Worm (Caenorhabditis elegans) whole organism, L2 larva: ENCODE measurements around the gene K04D7.6.
A peak's percentile ranks its signal among the peaks of the same experiment; 100 is the strongest.

Source experiments
- C34F6.9 ChIP-seq: fragments of 150-350 bp; optimal IDR thresholded peaks from 2 replicates; lab custom pipeline; 2014; ENCODE audit warnings: missing biosample characterization, missing genetic modification characterization
- F13H6.1 ChIP-seq: sonication (generic microtip); optimal IDR thresholded peaks from 2 replicates; lab custom pipeline; 2016; ENCODE audit warnings: missing genetic modification characterization, missing compliant biosample characterization
- R02D3.7 ChIP-seq: fragments of 150-350 bp; optimal IDR thresholded peaks from 2 replicates; lab custom pipeline; 2014; ENCODE audit warnings: missing biosample characterization, missing genetic modification characterization
- Y55F3AM.14 ChIP-seq: fragments of 200-800 bp; sonication (Bioruptor generic); optimal IDR thresholded peaks from 2 replicates; lab custom pipeline; 2018; ENCODE audit warnings: mild to moderate bottlenecking, missing genetic modification characterization, missing compliant biosample characterization
- ZK546.5 ChIP-seq: sonication (generic microtip); optimal IDR thresholded peaks from 2 replicates; lab custom pipeline; 2017; ENCODE audit warnings: missing biosample characterization, missing genetic modification characterization
- alr-1 ChIP-seq: fragments of 150-350 bp; optimal IDR thresholded peaks from 2 replicates; lab custom pipeline; 2014; ENCODE audit warnings: missing biosample characterization, missing genetic modification characterization
- ama-1 ChIP-seq: fragments of 150-350 bp; optimal IDR thresholded peaks from 2 replicates; lab custom pipeline; 2018; ENCODE audit warnings: inconsistent platforms
- ceh-16 ChIP-seq: fragments of 150-350 bp; optimal IDR thresholded peaks from 2 replicates; lab custom pipeline; 2014; ENCODE audit warnings: missing biosample characterization, missing genetic modification characterization
- ceh-82 ChIP-seq: fragments of 150-350 bp; optimal IDR thresholded peaks from 2 replicates; lab custom pipeline; 2014; ENCODE audit warnings: missing biosample characterization, missing genetic modification characterization
- crh-2 ChIP-seq: sonication (generic microtip); optimal IDR thresholded peaks from 2 replicates; lab custom pipeline; 2017; ENCODE audit warnings: missing biosample characterization, missing genetic modification characterization
- dmd-4 ChIP-seq: sonication (generic microtip); optimal IDR thresholded peaks from 2 replicates; lab custom pipeline; 2017; ENCODE audit warnings: missing biosample characterization, missing genetic modification characterization
- egl-27 ChIP-seq: sonication (generic microtip); optimal IDR thresholded peaks from 3 replicates; lab custom pipeline; 2017; ENCODE audit warnings: missing biosample characterization, missing genetic modification reagents, missing genetic modification characterization
- elt-1 ChIP-seq: fragments of 150-350 bp; optimal IDR thresholded peaks from 2 replicates; lab custom pipeline; 2014; ENCODE audit warnings: missing biosample characterization, missing genetic modification characterization
- elt-3 ChIP-seq: sonication (generic microtip); optimal IDR thresholded peaks from 2 replicates; lab custom pipeline; 2017; ENCODE audit warnings: missing biosample characterization, missing genetic modification characterization
- fos-1 ChIP-seq: fragments of 150-350 bp; optimal IDR thresholded peaks from 2 replicates; lab custom pipeline; 2014; ENCODE audit warnings: missing biosample characterization, missing genetic modification characterization
- lin-11 ChIP-seq: fragments of 150-350 bp; sonication (generic microtip); optimal IDR thresholded peaks from 2 replicates; lab custom pipeline; 2014; ENCODE audit warnings: missing biosample characterization, missing genetic modification characterization, inconsistent platforms, mixed read lengths
- lin-13 ChIP-seq: fragments of 150-350 bp; optimal IDR thresholded peaks from 2 replicates; lab custom pipeline; 2014; ENCODE audit warnings: missing biosample characterization, missing genetic modification reagents, missing genetic modification characterization
- lin-39 ChIP-seq: fragments of 150-350 bp; optimal IDR thresholded peaks from 2 replicates; lab custom pipeline; 2014; ENCODE audit warnings: missing biosample characterization, missing genetic modification reagents, missing genetic modification characterization
- lsy-2 ChIP-seq, 2 experiments: fragments of 150-350 bp in 1 of 2; sonication (generic microtip) in 1 of 2; optimal IDR thresholded peaks; 2 replicates each; lab custom pipeline; 2014 to 2017; ENCODE audit warnings: missing biosample characterization in 2 of 2, missing genetic modification characterization in 2 of 2
- mab-5 ChIP-seq: fragments of 150-350 bp; optimal IDR thresholded peaks from 2 replicates; lab custom pipeline; 2014; ENCODE audit warnings: missing biosample characterization, missing genetic modification characterization
- mbf-1 ChIP-seq: sonication (generic microtip); optimal IDR thresholded peaks from 2 replicates; lab custom pipeline; 2017; ENCODE audit warnings: missing biosample characterization, missing genetic modification characterization
- mdl-1 ChIP-seq, 2 experiments: fragments of 150-350 bp in 1 of 2; sonication (generic microtip) in 1 of 2; optimal IDR thresholded peaks; 2 replicates each; lab custom pipeline; 2017; ENCODE audit warnings: missing biosample characterization in 2 of 2, missing genetic modification characterization in 2 of 2
- nhr-10 ChIP-seq: sonication (generic microtip); optimal IDR thresholded peaks from 2 replicates; lab custom pipeline; 2017; ENCODE audit warnings: missing biosample characterization, missing genetic modification characterization
- nhr-12 ChIP-seq: fragments of 150-350 bp; optimal IDR thresholded peaks from 2 replicates; lab custom pipeline; 2014; ENCODE audit warnings: missing biosample characterization, missing genetic modification characterization
- nhr-129 ChIP-seq: fragments of 150-350 bp; optimal IDR thresholded peaks from 2 replicates; lab custom pipeline; 2014; ENCODE audit warnings: missing biosample characterization, missing genetic modification characterization
- nhr-21 ChIP-seq: fragments of 150-350 bp; optimal IDR thresholded peaks from 2 replicates; lab custom pipeline; 2014; ENCODE audit warnings: missing biosample characterization, missing genetic modification characterization
- nhr-23 ChIP-seq: fragments of 150-350 bp; optimal IDR thresholded peaks from 2 replicates; lab custom pipeline; 2014; ENCODE audit warnings: missing biosample characterization, missing genetic modification reagents, missing genetic modification characterization
- nhr-25 ChIP-seq: fragments of 150-350 bp; sonication (generic microtip); optimal IDR thresholded peaks from 3 replicates; lab custom pipeline; 2014; ENCODE audit warnings: missing biosample characterization, missing genetic modification characterization
- nhr-6 ChIP-seq: fragments of 150-350 bp; optimal IDR thresholded peaks from 2 replicates; lab custom pipeline; 2014; ENCODE audit warnings: missing biosample characterization, missing genetic modification characterization
- nhr-77 ChIP-seq: fragments of 150-350 bp; optimal IDR thresholded peaks from 2 replicates; lab custom pipeline; 2014; ENCODE audit warnings: missing biosample characterization, missing genetic modification characterization
- peb-1 ChIP-seq: fragments of 150-350 bp; optimal IDR thresholded peaks from 2 replicates; lab custom pipeline; 2014; ENCODE audit warnings: missing biosample characterization, missing genetic modification characterization
- sem-4 ChIP-seq: fragments of 150-350 bp; optimal IDR thresholded peaks from 2 replicates; lab custom pipeline; 2014; ENCODE audit warnings: missing biosample characterization, missing genetic modification reagents, missing genetic modification characterization
- skn-1 ChIP-seq: sonication (generic microtip); optimal IDR thresholded peaks from 2 replicates; lab custom pipeline; 2017; ENCODE audit warnings: missing biosample characterization, missing genetic modification characterization
- sma-3 ChIP-seq: sonication (generic microtip); optimal IDR thresholded peaks from 2 replicates; lab custom pipeline; 2016; ENCODE audit warnings: missing genetic modification reagents, missing genetic modification characterization, missing compliant biosample characterization
- sma-9 ChIP-seq, 2 experiments: fragments of 150-350 bp in 1 of 2; sonication (generic microtip) in 1 of 2; optimal IDR thresholded peaks; 2 replicates each; lab custom pipeline; 2014 to 2016; ENCODE audit warnings: missing genetic modification characterization in 2 of 2, mild to moderate bottlenecking in 1 of 2, missing biosample characterization in 1 of 2, missing compliant biosample characterization in 1 of 2, missing genetic modification reagents in 1 of 2, moderate library complexity in 1 of 2
- snpc-4 ChIP-seq: fragments of 150-350 bp; optimal IDR thresholded peaks from 2 replicates; lab custom pipeline; 2014; ENCODE audit warnings: missing biosample characterization, missing genetic modification characterization
- unc-39 ChIP-seq: fragments of 150-350 bp; optimal IDR thresholded peaks from 2 replicates; lab custom pipeline; 2014; ENCODE audit warnings: missing biosample characterization, missing genetic modification characterization
- unc-55 ChIP-seq: fragments of 150-350 bp; sonication (generic microtip); optimal IDR thresholded peaks from 3 replicates; lab custom pipeline; 2014; ENCODE audit warnings: missing biosample characterization, missing genetic modification reagents, missing genetic modification characterization
- unc-62 ChIP-seq: fragments of 150-350 bp; optimal IDR thresholded peaks from 2 replicates; lab custom pipeline; 2014; ENCODE audit warnings: missing biosample characterization, missing genetic modification reagents, missing genetic modification characterization
- zag-1 ChIP-seq: fragments of 150-350 bp; optimal IDR thresholded peaks from 2 replicates; lab custom pipeline; 2014; ENCODE audit warnings: missing biosample characterization, missing genetic modification characterization
- ztf-1 ChIP-seq: fragments of 200-800 bp; sonication (Bioruptor generic); conservative IDR thresholded peaks from 2 replicates; pipeline ENCODE4 v1.3.6; 2022; ENCODE audit warnings: missing genetic modification characterization, missing compliant biosample characterization
- ztf-11 ChIP-seq: sonication (generic microtip); optimal IDR thresholded peaks from 2 replicates; lab custom pipeline; 2017; ENCODE audit warnings: missing biosample characterization, missing genetic modification characterization

Gene K04D7.6

DNA sequence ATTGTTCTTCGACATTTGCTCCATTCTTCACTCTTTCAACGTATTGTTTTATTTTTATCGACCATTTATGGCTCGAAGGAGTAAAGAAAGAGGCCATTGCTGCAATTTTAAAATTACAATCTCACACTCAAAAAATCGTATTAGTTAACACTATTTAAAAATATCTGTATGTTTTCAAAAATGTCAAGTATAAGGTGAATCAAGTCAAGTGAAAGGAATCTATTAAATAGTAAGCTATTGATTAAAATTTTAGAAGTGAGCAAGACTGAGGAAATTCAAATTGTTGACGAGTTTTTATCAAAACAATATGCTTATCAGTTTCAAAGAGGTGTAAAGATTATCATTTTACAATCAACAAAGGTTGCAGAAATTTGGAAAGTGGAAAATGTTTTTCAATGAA lies 26.4 kb upstream of the K04D7.6 start, which contains the start of gene F01G10.4:
Gene F01G10.4 (minus strand): TSS at position 101 of the 400 bp plus-strand sequence.
- no peak for TF ChIP-seq mdl-1 (tag; optimal IDR thresholded peaks at IDR 0.05; lab: Kevin White, UChicago)
- no peak for TF ChIP-seq mbf-1 (tag; lab: Kevin White, UChicago)
- no peak for TF ChIP-seq F13H6.1 (tag; lab: Kevin White, UChicago)
- TF ChIP-seq ZK546.5 (tag; lab: Kevin White, UChicago), result no peak
- no peak for TF ChIP-seq nhr-23 (tag; lab: Kevin White, UChicago)
- TF ChIP-seq elt-3, result no peak
- TF ChIP-seq sem-4 (tag; lab: Kevin White, UChicago), result no peak
- TF ChIP-seq nhr-10 (tag; lab: Kevin White, UChicago), result no peak
- TF ChIP-seq sma-9 (GFP tag; optimal IDR thresholded peaks at IDR 0.05; lab: Kevin White, UChicago), result no peak
- no peak for TF ChIP-seq sma-9 (tag; optimal IDR thresholded peaks at IDR 0.05; lab: Kevin White, UChicago)
- no peak for TF ChIP-seq mab-5
- no peak for TF ChIP-seq ceh-82 (tag; lab: Kevin White, UChicago)
- TF ChIP-seq peb-1 (tag; lab: Kevin White, UChicago), result no peak
- no peak for TF ChIP-seq R02D3.7 (tag; lab: Kevin White, UChicago)
- TF ChIP-seq sma-3 (GFP tag; lab: Kevin White, UChicago), result no peak
- no peak for TF ChIP-seq nhr-25 (tag; lab: Kevin White, UChicago)
- TF ChIP-seq snpc-4 (tag; lab: Kevin White, UChicago), result no peak
- no peak for TF ChIP-seq skn-1
- TF ChIP-seq elt-1 (tag; lab: Kevin White, UChicago), result no peak
- no peak for TF ChIP-seq C34F6.9
- TF ChIP-seq dmd-4 (tag; lab: Kevin White, UChicago), result no peak

- TF ChIP-seq R02D3.7 (tag; lab: Kevin White, UChicago) (no peak), ama-1 (lab: Kevin White, UChicago) (no peak), elt-3 (no peak), Y55F3AM.14 (no peak), lin-13 (GFP tag; lab: Kevin White, UChicago) (no peak), nhr-21 (tag; lab: Kevin White, UChicago) (no peak), snpc-4 (tag; lab: Kevin White, UChicago) (no peak)
These were observed 24.9 kb upstream of the K04D7.6 start, which contains the start of gene F01G10.5 for ce11 chrIV:10230971-10231370. F01G10.5 (minus strand) TSS chrIV:10231071.

- TF ChIP-seq alr-1 (no peak), elt-1 (tag; lab: Kevin White, UChicago) (no peak)
These were observed 21.5 kb upstream of the K04D7.6 start, which contains the start of gene F01G10.6 for ce11 chrIV:10227534-10227933. F01G10.6 (minus strand) TSS chrIV:10227634.

DNA sequence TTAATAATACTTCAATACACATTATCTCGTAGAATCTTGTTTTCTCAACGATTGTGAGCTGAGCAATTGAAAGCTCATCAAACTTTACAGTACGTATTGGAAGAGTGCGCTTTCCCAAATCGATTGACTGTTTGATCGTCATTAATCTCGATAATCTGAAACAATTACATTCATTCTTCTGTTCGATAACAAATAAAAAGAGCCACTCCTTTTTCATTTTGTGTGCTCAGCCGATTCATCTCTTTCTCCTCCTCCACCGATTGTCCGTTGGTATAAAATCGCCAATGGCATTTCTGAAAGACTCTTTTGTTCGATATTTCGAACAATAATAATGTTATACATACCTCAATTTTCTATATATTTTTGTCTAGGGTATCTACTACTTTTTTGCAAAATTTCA lies 17.6 kb upstream of the K04D7.6 start, which contains the start of gene nas-12:
Gene nas-12 (plus strand): TSS at position 301 of the 400 bp plus-strand sequence.
- TF ChIP-seq ztf-1 (GFP tag; lab: Robert Waterston, UW), result no peak
- TF ChIP-seq lin-11 (tag; lab: Kevin White, UChicago), result no peak
- no peak for TF ChIP-seq nhr-6 (tag; lab: Kevin White, UChicago)
- no peak for TF ChIP-seq sma-3 (GFP tag; lab: Kevin White, UChicago)

ce11 chrIV:10222122-10222589 lies 16.1 kb upstream of the K04D7.6 start, which contains the start of gene C24F3.2:
C24F3.2 (plus strand) TSS chrIV:10222539.
- TF ChIP-seq mdl-1 (tag; optimal IDR thresholded peaks at IDR 0.05; lab: Kevin White, UChicago) (peak; percentile 16 to 37), nhr-25 (tag; lab: Kevin White, UChicago) (no peak), ama-1 (lab: Kevin White, UChicago) (peak; percentile 24), egl-27 (tag; lab: Kevin White, UChicago) (peak; percentile 11), skn-1 (no peak), unc-55 (GFP tag; lab: Kevin White, UChicago) (peak; percentile 43), ZK546.5 (tag; lab: Kevin White, UChicago) (no peak), lin-13 (GFP tag; lab: Kevin White, UChicago) (peak; percentile 0), mbf-1 (tag; lab: Kevin White, UChicago) (no peak), crh-2 (tag; lab: Kevin White, UChicago) (no peak), zag-1 (tag; lab: Kevin White, UChicago) (no peak), snpc-4 (tag; lab: Kevin White, UChicago) (no peak), nhr-129 (tag; lab: Kevin White, UChicago) (peak; percentile 89), ceh-82 (tag; lab: Kevin White, UChicago) (no peak), nhr-77 (tag; lab: Kevin White, UChicago) (no peak), nhr-21 (tag; lab: Kevin White, UChicago) (peak; percentile 45), fos-1 (peak; percentile 55), lsy-2 (tag; optimal IDR thresholded peaks at IDR 0.05; lab: Kevin White, UChicago) (peak; percentile 79 to 97), ceh-16 (tag; lab: Kevin White, UChicago) (no peak), R02D3.7 (tag; lab: Kevin White, UChicago) (no peak), unc-39 (no peak), Y55F3AM.14 (peak; percentile 5), ztf-11 (no peak), unc-62 (GFP tag; lab: Kevin White, UChicago) (no peak), lin-11 (tag; lab: Kevin White, UChicago) (no peak), nhr-12 (no peak), dmd-4 (tag; lab: Kevin White, UChicago) (no peak), alr-1 (no peak), elt-3 (no peak), lin-39 (tag; lab: Kevin White, UChicago) (no peak), sem-4 (tag; lab: Kevin White, UChicago) (peak; percentile 65), nhr-10 (tag; lab: Kevin White, UChicago) (no peak), ztf-1 (GFP tag; lab: Robert Waterston, UW) (no peak), nhr-6 (tag; lab: Kevin White, UChicago) (no peak)
